Fruit fly (Drosophila melanogaster): ENCODE data around the gene MagR.

MagR gene

dm6 chrX:15733192-15733892 is 728 bp upstream of the MagR start (continued):
- TF ChIP-seq spab (GFP tag; optimal IDR thresholded peaks at IDR 0.05), result no peak
- no peak for TF ChIP-seq CG11294 (GFP tag; IDR thresholded peaks at IDR 0.05)
- TF ChIP-seq CG31627 (GFP tag; optimal IDR thresholded peaks at IDR 0.05), result no peak
- TF ChIP-seq Eip78C (GFP tag), result peak; percentile 32
- no peak for TF ChIP-seq pdm3 (GFP tag; optimal IDR thresholded peaks at IDR 0.05)
- TF ChIP-seq lz (GFP tag; optimal IDR thresholded peaks at IDR 0.05), result no peak
- TF ChIP-seq acj6 (GFP tag; optimal IDR thresholded peaks at IDR 0.05), result no peak
- TF ChIP-seq topi (GFP tag; optimal IDR thresholded peaks at IDR 0.05), result no peak
- no peak for TF ChIP-seq CG11902 (GFP tag; optimal IDR thresholded peaks at IDR 0.05)
- TF ChIP-seq CG4318 (GFP tag; optimal IDR thresholded peaks at IDR 0.05), result no peak
- TF ChIP-seq CG6276 (GFP tag; optimal IDR thresholded peaks at IDR 0.05), result no peak

- TF ChIP-seq CG6276 (GFP tag; optimal IDR thresholded peaks at IDR 0.05), result no peak
- peak; percentile 2 for TF ChIP-seq Eip78C (GFP tag)
- TF ChIP-seq Gug (GFP tag; IDR thresholded peaks at IDR 0.05), result no peak
- TF ChIP-seq spab (GFP tag; optimal IDR thresholded peaks at IDR 0.05), result no peak
- no peak for TF ChIP-seq CG6163 (GFP tag; IDR thresholded peaks at IDR 0.05)
Observed at dm6 chrX:15737110-15737509, 3.0 kb downstream of the MagR start, which contains the start of gene Arp6. Gene Arp6, minus strand, starts transcription at chrX:15737120.

dm6 chrX:15738890-15739550 is 5.0 kb downstream of the MagR start, which contains the start of the genes CG11679 and CG8206:
Gene CG11679, minus strand, starts transcription at chrX:15738954.
Gene CG8206, plus strand, starts transcription at chrX:15739230.
- TF ChIP-seq CG10669 (GFP tag; optimal IDR thresholded peaks at IDR 0.05) (no peak), fd85E (GFP tag; optimal IDR thresholded peaks at IDR 0.05) (no peak), CG4318 (GFP tag; optimal IDR thresholded peaks at IDR 0.05) (no peak), spab (GFP tag; optimal IDR thresholded peaks at IDR 0.05) (no peak), CG8119 (GFP tag; IDR thresholded peaks at IDR 0.05) (no peak), CG11902 (GFP tag; optimal IDR thresholded peaks at IDR 0.05) (no peak), ss (GFP tag; optimal IDR thresholded peaks at IDR 0.05) (no peak), Met (GFP tag; optimal IDR thresholded peaks at IDR 0.05) (peak; percentile 36), CG6163 (GFP tag; IDR thresholded peaks at IDR 0.05) (0 out of 3 replicates have a peak, but pooled peaks have one; percentile 20), CG3919 (GFP tag; optimal IDR thresholded peaks at IDR 0.05) (peak; percentile 12), CG16779 (tag; optimal IDR thresholded peaks at IDR 0.05) (no peak), CG8319 (GFP tag; optimal IDR thresholded peaks at IDR 0.05) (no peak), CG9139 (GFP tag; optimal IDR thresholded peaks at IDR 0.05) (no peak), CG10631 (GFP tag; optimal IDR thresholded peaks at IDR 0.05) (peak; percentile 26), vri (GFP tag; optimal IDR thresholded peaks at IDR 0.05) (peak; percentile 49), salr (GFP tag; optimal IDR thresholded peaks at IDR 0.05) (no peak), eg (GFP tag; IDR thresholded peaks at IDR 0.05) (peak; percentile 34; the same call in 1 of the 3 replicates), CG6276 (GFP tag; optimal IDR thresholded peaks at IDR 0.05) (no peak), Hr4 (GFP tag; optimal IDR thresholded peaks at IDR 0.05) (peak; percentile 43), Eip75B (GFP tag; optimal IDR thresholded peaks at IDR 0.05) (peak; percentile 45), net (GFP tag; optimal IDR thresholded peaks at IDR 0.05) (no peak), Sox102F (GFP tag; optimal IDR thresholded peaks at IDR 0.05) (no peak), CG6792 (GFP tag; optimal IDR thresholded peaks at IDR 0.05) (peak; percentile 5), Hr39 (GFP tag; optimal IDR thresholded peaks at IDR 0.05) (peak; percentile 46), Ets96B (tag; optimal IDR thresholded peaks at IDR 0.05) (peak; percentile 33), CG3032 (tag; optimal IDR thresholded peaks at IDR 0.05) (peak; percentile 50), lz (GFP tag; optimal IDR thresholded peaks at IDR 0.05) (peak; percentile 50), dac (GFP tag; optimal IDR thresholded peaks at IDR 0.05) (no peak), fd59A (GFP tag; optimal IDR thresholded peaks at IDR 0.05) (no peak), fkh (GFP tag; optimal IDR thresholded peaks at IDR 0.05) (no peak), Sox14 (GFP tag; optimal IDR thresholded peaks at IDR 0.05) (peak; percentile 57), CG34406 (GFP tag; optimal IDR thresholded peaks at IDR 0.05) (no peak), CG11294 (GFP tag; IDR thresholded peaks at IDR 0.05) (peak; percentile 22; the same call in 1 of the 2 replicates), Blimp-1 (GFP tag; optimal IDR thresholded peaks at IDR 0.05) (no peak), CG6808 (GFP tag; optimal IDR thresholded peaks at IDR 0.05) (no peak), pdm3 (GFP tag; optimal IDR thresholded peaks at IDR 0.05) (peak; percentile 32), dsx (GFP tag; optimal IDR thresholded peaks at IDR 0.05; ENCODE audit: poor library complexity, severe bottlenecking) (no peak), esn (GFP tag; optimal IDR thresholded peaks at IDR 0.05) (peak; percentile 50), CG31627 (GFP tag; optimal IDR thresholded peaks at IDR 0.05) (peak; percentile 50), acj6 (GFP tag; optimal IDR thresholded peaks at IDR 0.05) (peak; percentile 33)

All from whole organism, prepupa.